Fruit fly (Drosophila melanogaster) whole organism, embryonic: ENCODE data around the gene CG10702.
A peak's percentile ranks its signal among the peaks of the same experiment; 100 is the strongest.

Experiments
- ATbp ChIP-seq: fragments of 200-800 bp; sonication (Bioruptor generic); optimal IDR thresholded peaks from 2 replicates; lab custom pipeline; 2017; ENCODE audit warnings: missing biosample characterization, mild to moderate bottlenecking, missing genetic modification characterization, missing genetic modification reagents
- Atf6 ChIP-seq: fragments of 200-800 bp; sonication (Bioruptor generic); IDR thresholded peaks from 2 replicates; pipeline ENCODE4 v1.3.6; 2022; ENCODE audit warnings: missing biosample characterization, missing genetic modification characterization
- BEAF-32 ChIP-seq: fragments of 200-800 bp; sonication (Bioruptor generic); optimal IDR thresholded peaks from 3 replicates; lab custom pipeline; 2017; ENCODE audit warnings: missing biosample characterization, missing genetic modification characterization, mild to moderate bottlenecking, moderate library complexity, missing genetic modification reagents
- CG10979 ChIP-seq: fragments of 200-800 bp; sonication (Bioruptor generic); optimal IDR thresholded peaks from 2 replicates; lab custom pipeline; 2018; ENCODE audit warnings: missing biosample characterization, mild to moderate bottlenecking, missing genetic modification characterization, moderate library complexity
- CG12219 ChIP-seq: fragments of 200-800 bp; sonication (Bioruptor generic); optimal IDR thresholded peaks from 3 replicates; lab custom pipeline; 2018; ENCODE audit warnings: missing biosample characterization, mild to moderate bottlenecking, missing genetic modification characterization
- CG12659 ChIP-seq: fragments of 200-800 bp; sonication (Bioruptor generic); optimal IDR thresholded peaks from 3 replicates; lab custom pipeline; 2017; ENCODE audit warnings: mild to moderate bottlenecking, missing biosample characterization, missing genetic modification reagents, missing genetic modification characterization
- CG13287 ChIP-seq: fragments of 200-800 bp; sonication (Bioruptor generic); IDR thresholded peaks from 2 replicates; pipeline ENCODE4 v1.3.6; 2022; ENCODE audit warnings: missing biosample characterization, missing genetic modification characterization; ENCODE audit not compliant: partially characterized antibody
- CG1529 ChIP-seq: fragments of 200-800 bp; sonication (Bioruptor generic); optimal IDR thresholded peaks from 3 replicates; lab custom pipeline; 2018; ENCODE audit warnings: missing biosample characterization, missing genetic modification characterization
- CG15514 ChIP-seq: fragments of 200-800 bp; sonication (Bioruptor generic); optimal IDR thresholded peaks from 3 replicates; lab custom pipeline; 2017; ENCODE audit warnings: missing biosample characterization, missing genetic modification characterization, mild to moderate bottlenecking, moderate library complexity, missing genetic modification reagents
- CG17385 ChIP-seq: fragments of 200-800 bp; sonication (Bioruptor generic); optimal IDR thresholded peaks from 3 replicates; lab custom pipeline; 2018; ENCODE audit warnings: missing biosample characterization, mild to moderate bottlenecking, missing genetic modification characterization
- CG1792 ChIP-seq: fragments of 200-800 bp; sonication (Bioruptor generic); optimal IDR thresholded peaks from 2 replicates; lab custom pipeline; 2016; ENCODE audit warnings: missing biosample characterization, missing genetic modification characterization
- CG2712 ChIP-seq: fragments of 200-800 bp; optimal IDR thresholded peaks from 3 replicates; lab custom pipeline; 2019; ENCODE audit warnings: missing biosample characterization, mild to moderate bottlenecking, missing genetic modification characterization, moderate library complexity
- CG31388 ChIP-seq: fragments of 200-800 bp; sonication (Bioruptor generic); optimal IDR thresholded peaks from 2 replicates; lab custom pipeline; 2016; ENCODE audit warnings: missing biosample characterization, missing genetic modification characterization
- CG6683 ChIP-seq: fragments of 200-800 bp; sonication (Bioruptor generic); optimal IDR thresholded peaks from 2 replicates; lab custom pipeline; 2017; ENCODE audit warnings: missing biosample characterization, mild to moderate bottlenecking, missing genetic modification characterization, missing genetic modification reagents
- CG7372 ChIP-seq: fragments of 200-800 bp; sonication (Bioruptor generic); IDR thresholded peaks from 2 replicates; pipeline ENCODE4 v1.3.6; 2022; ENCODE audit warnings: missing biosample characterization, missing genetic modification characterization
- CG7839 ChIP-seq: fragments of 200-800 bp; sonication (Bioruptor generic); optimal IDR thresholded peaks from 3 replicates; lab custom pipeline; 2018; ENCODE audit warnings: missing biosample characterization, mild to moderate bottlenecking, missing genetic modification characterization, moderate library complexity
- CG8924 ChIP-seq: fragments of 200-800 bp; optimal IDR thresholded peaks from 3 replicates; lab custom pipeline; 2019; ENCODE audit warnings: missing biosample characterization, mild to moderate bottlenecking, missing genetic modification characterization, moderate library complexity
- Dad ChIP-seq: fragments of 200-800 bp; sonication (Bioruptor generic); optimal IDR thresholded peaks from 3 replicates; lab custom pipeline; 2016; ENCODE audit warnings: missing biosample characterization, missing genetic modification characterization
- Dbx ChIP-seq: fragments of 200-800 bp; sonication (Bioruptor generic); IDR thresholded peaks from 3 replicates; pipeline ENCODE4 v1.3.6; 2022; ENCODE audit warnings: missing biosample characterization, missing genetic modification characterization
- Dp ChIP-seq: fragments of 200-800 bp; sonication (Bioruptor generic); optimal IDR thresholded peaks from 2 replicates; lab custom pipeline; 2018; ENCODE audit warnings: missing biosample characterization, mild to moderate bottlenecking, missing genetic modification characterization, moderate library complexity
- Eip74EF ChIP-seq, 2 experiments: fragments of 200-800 bp in 1 of 2; fragments of >200 bp in 1 of 2; sonication (Bioruptor generic) in 1 of 2; optimal IDR thresholded peaks; 2 replicates each; lab custom pipeline; 2017 to 2019; ENCODE audit warnings: missing biosample characterization in 2 of 2, missing genetic modification characterization in 2 of 2, mild to moderate bottlenecking in 1 of 2, moderate library complexity in 1 of 2
- HHEX ChIP-seq: fragments of 200-800 bp; sonication (Bioruptor generic); optimal IDR thresholded peaks from 3 replicates; lab custom pipeline; 2017; ENCODE audit warnings: missing biosample characterization, mild to moderate bottlenecking, missing genetic modification characterization, missing genetic modification reagents
- Hmx ChIP-seq: fragments of 200-800 bp; sonication (Bioruptor generic); optimal IDR thresholded peaks from 2 replicates; lab custom pipeline; 2016; ENCODE audit warnings: missing biosample characterization, missing genetic modification characterization
- Hsf ChIP-seq: fragments of 200-800 bp; sonication (Bioruptor generic); optimal IDR thresholded peaks from 3 replicates; lab custom pipeline; 2016; ENCODE audit warnings: missing biosample characterization, missing genetic modification characterization
- Lpt ChIP-seq: fragments of >200 bp; optimal IDR thresholded peaks from 2 replicates; lab custom pipeline; 2018; ENCODE audit warnings: missing biosample characterization, missing genetic modification characterization
- MESR4 ChIP-seq: fragments of 200-800 bp; sonication (Bioruptor generic); optimal IDR thresholded peaks from 2 replicates; lab custom pipeline; 2018; ENCODE audit warnings: missing biosample characterization, mild to moderate bottlenecking, missing genetic modification characterization, moderate library complexity
- Optix ChIP-seq: fragments of 200-800 bp; sonication (Bioruptor generic); IDR thresholded peaks from 3 replicates; pipeline ENCODE4 v1.3.6; 2022; ENCODE audit warnings: missing biosample characterization, missing genetic modification characterization
- Xrp1 ChIP-seq: fragments of 200-800 bp; sonication (Bioruptor generic); IDR thresholded peaks from 2 replicates; pipeline ENCODE4 v1.3.6; 2022; ENCODE audit warnings: missing biosample characterization, missing genetic modification characterization
- ab ChIP-seq: fragments of 200-800 bp; sonication (Bioruptor generic); optimal IDR thresholded peaks from 2 replicates; lab custom pipeline; 2016; ENCODE audit warnings: missing biosample characterization, missing genetic modification characterization
- cato ChIP-seq: fragments of 200-800 bp; sonication (Bioruptor generic); optimal IDR thresholded peaks from 2 replicates; lab custom pipeline; 2016; ENCODE audit warnings: missing biosample characterization, missing genetic modification characterization, borderline replicate concordance
- chinmo ChIP-seq: fragments of 200-800 bp; sonication (Bioruptor generic); IDR thresholded peaks from 4 replicates; pipeline ENCODE4 v1.3.6; 2022; ENCODE audit warnings: missing biosample characterization, missing genetic modification characterization; ENCODE audit not compliant: partially characterized antibody
- dm ChIP-seq: fragments of 200-800 bp; sonication (Bioruptor generic); optimal IDR thresholded peaks from 3 replicates; lab custom pipeline; 2016; ENCODE audit warnings: missing biosample characterization, missing genetic modification characterization
- dysf ChIP-seq: fragments of 200-800 bp; sonication (Bioruptor generic); IDR thresholded peaks from 3 replicates; pipeline ENCODE4 v1.3.6; 2022; ENCODE audit warnings: missing biosample characterization, missing genetic modification characterization
- ewg ChIP-seq: fragments of 200-800 bp; sonication (Bioruptor generic); optimal IDR thresholded peaks from 3 replicates; lab custom pipeline; 2017; ENCODE audit warnings: mild to moderate bottlenecking, missing biosample characterization, missing genetic modification reagents, missing genetic modification characterization
- eyg ChIP-seq: fragments of 200-800 bp; sonication (Bioruptor generic); optimal IDR thresholded peaks from 3 replicates; lab custom pipeline; 2016; ENCODE audit warnings: missing biosample characterization, missing genetic modification characterization
- gem ChIP-seq: fragments of 200-800 bp; sonication (Bioruptor generic); optimal IDR thresholded peaks from 2 replicates; lab custom pipeline; 2019; ENCODE audit warnings: missing biosample characterization, mild to moderate bottlenecking, missing genetic modification characterization, moderate library complexity
- gfzf ChIP-seq: fragments of 200-800 bp; sonication (Bioruptor generic); optimal IDR thresholded peaks from 2 replicates; lab custom pipeline; 2016; ENCODE audit warnings: missing biosample characterization, mild to moderate bottlenecking, missing genetic modification characterization, moderate library complexity
- hb ChIP-seq: fragments of 200-800 bp; sonication (Bioruptor generic); IDR thresholded peaks from 3 replicates; pipeline ENCODE4 v1.3.6; 2022; ENCODE audit warnings: missing biosample characterization, missing genetic modification characterization; ENCODE audit not compliant: partially characterized antibody
- jigr1 ChIP-seq: fragments of 200-800 bp; sonication (Bioruptor generic); IDR thresholded peaks from 3 replicates; pipeline ENCODE4 v1.3.6; 2022; ENCODE audit warnings: missing biosample characterization, missing genetic modification characterization
- mld ChIP-seq: fragments of 200-800 bp; sonication (Bioruptor generic); IDR thresholded peaks from 3 replicates; pipeline ENCODE4 v1.3.6; 2022; ENCODE audit warnings: missing biosample characterization, missing genetic modification characterization; ENCODE audit not compliant: partially characterized antibody
- nerfin-2 ChIP-seq: fragments of 200-800 bp; sonication (Bioruptor generic); IDR thresholded peaks from 2 replicates; pipeline ENCODE4 v1.3.6; 2022; ENCODE audit warnings: missing biosample characterization, missing genetic modification characterization; ENCODE audit not compliant: partially characterized antibody
- otp ChIP-seq: fragments of 200-800 bp; sonication (Bioruptor generic); IDR thresholded peaks from 3 replicates; pipeline ENCODE4, ENCODE4 v1.3.6; 2022; ENCODE audit warnings: missing biosample characterization, missing genetic modification characterization
- run ChIP-seq: fragments of 200-800 bp; sonication (Bioruptor generic); optimal IDR thresholded peaks from 3 replicates; lab custom pipeline; 2018; ENCODE audit warnings: missing biosample characterization, mild to moderate bottlenecking, missing genetic modification characterization
- sens ChIP-seq: fragments of 200-800 bp; sonication (Bioruptor generic); peaks from one replicate; lab custom pipeline; 2016; ENCODE audit warnings: missing biosample characterization, missing genetic modification characterization
- sim ChIP-seq: fragments of 200-800 bp; sonication (Bioruptor generic); IDR thresholded peaks from 2 replicates; pipeline ENCODE4 v1.3.6; 2022; ENCODE audit warnings: missing biosample characterization, missing genetic modification characterization
- sob ChIP-seq: fragments of 200-800 bp; sonication (Bioruptor generic); IDR thresholded peaks from 2 replicates; pipeline ENCODE4 v1.3.6; 2022; ENCODE audit warnings: missing biosample characterization, missing genetic modification characterization
- sr ChIP-seq: fragments of 200-800 bp; sonication (Bioruptor generic); IDR thresholded peaks from 3 replicates; pipeline ENCODE4 v1.3.6; 2022; ENCODE audit warnings: missing biosample characterization, missing genetic modification characterization
- twi ChIP-seq: fragments of 200-800 bp; optimal IDR thresholded peaks from 2 replicates; lab custom pipeline; 2019; ENCODE audit warnings: missing biosample characterization, mild to moderate bottlenecking, missing genetic modification characterization, moderate library complexity
- unpg ChIP-seq: fragments of 200-800 bp; sonication (Bioruptor generic); optimal IDR thresholded peaks from 3 replicates; lab custom pipeline; 2018; ENCODE audit warnings: missing biosample characterization, mild to moderate bottlenecking, missing genetic modification characterization, moderate library complexity
- vnd ChIP-seq: fragments of 200-800 bp; sonication (Bioruptor generic); IDR thresholded peaks from 3 replicates; pipeline ENCODE4 v1.3.6; 2022; ENCODE audit warnings: missing biosample characterization, missing genetic modification characterization; ENCODE audit not compliant: partially characterized antibody

Gene CG10702

DNA sequence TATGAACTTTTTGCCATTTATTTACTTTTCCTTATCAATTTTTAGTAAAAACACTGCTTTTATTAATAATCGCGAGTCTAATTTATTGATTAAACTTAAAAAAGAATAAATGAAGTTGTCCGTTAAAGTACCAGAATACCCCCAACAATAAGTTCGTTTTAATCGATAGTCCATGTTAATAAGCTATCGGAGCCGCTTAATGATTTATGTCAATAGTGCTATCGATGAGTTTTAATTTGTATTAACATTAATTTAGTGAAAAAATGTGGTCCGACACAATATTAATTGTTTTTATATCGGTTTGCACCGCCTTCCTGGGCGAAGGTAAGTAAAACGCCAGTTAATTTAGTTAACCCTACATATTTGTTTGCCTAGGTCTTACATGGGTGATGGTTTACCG, 20.7 kb downstream of the CG10702 start, which contains the start of gene CG10470 (continued):
- TF ChIP-seq Optix (GFP tag; lab: Robert Waterston, UW) (no peak), unpg (GFP tag; lab: Kevin White, UChicago) (peak; percentile 28), CG1529 (GFP tag; lab: Kevin White, UChicago) (no peak), dysf (no peak), run (tag; lab: Kevin White, UChicago) (no peak), Dad (GFP tag; lab: Kevin White, UChicago) (no peak), CG12219 (no peak), hb (GFP tag; lab: Robert Waterston, UW) (peak; percentile 75), jigr1 (GFP tag; lab: Robert Waterston, UW) (no peak), CG7372 (GFP tag; lab: Robert Waterston, UW) (no peak), BEAF-32 (GFP tag; lab: Kevin White, UChicago) (peak; percentile 78), mld (GFP tag; lab: Robert Waterston, UW) (peak; percentile 11; the same call in 1 of the 3 replicates), sens (GFP tag; lab: Kevin White, UChicago) (peak; percentile 87), Hmx (GFP tag; lab: Kevin White, UChicago) (no peak), CG8924 (tag; lab: Kevin White, UChicago) (peak; percentile 11), gfzf (no peak), twi (tag; lab: Kevin White, UChicago) (no peak), CG15514 (peak; percentile 24), Lpt (GFP tag; lab: Kevin White, UChicago) (no peak), Hsf (GFP tag; lab: Kevin White, UChicago) (no peak), CG13287 (peak; percentile 84), cato (GFP tag; lab: Kevin White, UChicago) (no peak), CG10979 (tag; lab: Kevin White, UChicago) (peak; percentile 22), eyg (GFP tag; lab: Kevin White, UChicago) (no peak), sim (GFP tag; lab: Robert Waterston, UW) (no peak), Dbx (GFP tag; lab: Robert Waterston, UW) (no peak), CG12659 (GFP tag; lab: Kevin White, UChicago) (peak; percentile 24), nerfin-2 (GFP tag; lab: Robert Waterston, UW) (peak; percentile 80), Xrp1 (0 out of 2 replicates have a peak, but pooled peaks have one; percentile 45), Dp (GFP tag; lab: Kevin White, UChicago) (no peak), CG31388 (GFP tag; lab: Kevin White, UChicago) (no peak), sr (GFP tag; lab: Robert Waterston, UW) (no peak), HHEX (GFP tag; lab: Kevin White, UChicago) (no peak), otp (no peak), ab (no peak), MESR4 (GFP tag; lab: Kevin White, UChicago) (peak; percentile 70), vnd (GFP tag; lab: Robert Waterston, UW) (peak; percentile 75), dm (GFP tag; lab: Kevin White, UChicago) (no peak), sob (no peak), CG6683 (GFP tag; lab: Kevin White, UChicago) (no peak), Atf6 (GFP tag; lab: Robert Waterston, UW) (no peak), CG17385 (GFP tag; lab: Kevin White, UChicago) (peak; percentile 14), CG2712 (tag; lab: Kevin White, UChicago) (peak; percentile 50), ATbp (GFP tag; lab: Kevin White, UChicago) (no peak), gem (peak; percentile 65), chinmo (GFP tag; lab: Robert Waterston, UW) (peak; percentile 84; the same call in 2 of the 4 replicates), Eip74EF (GFP tag; optimal IDR thresholded peaks at IDR 0.05; lab: Kevin White, UChicago) (no peak), ewg (GFP tag; lab: Kevin White, UChicago) (no peak), CG7839 (tag; lab: Kevin White, UChicago) (peak; percentile 35), CG1792 (GFP tag; lab: Kevin White, UChicago) (no peak)
